Fruit fly (Drosophila melanogaster) whole organism, pupa: ENCODE results near the gene EAChm.

ENCODE experiments used
- CG15710 ChIP-seq: fragments of 200-800 bp; sonication (Bioruptor generic); optimal IDR thresholded peaks from 2 replicates; lab custom pipeline; 2018; ENCODE audit warnings: missing biosample characterization, mild to moderate bottlenecking, missing genetic modification characterization, moderate library complexity
- CG17806 ChIP-seq: fragments of 200-800 bp; sonication (Bioruptor generic); optimal IDR thresholded peaks from 2 replicates; lab custom pipeline; 2018; ENCODE audit warnings: missing biosample characterization, mild to moderate bottlenecking, missing genetic modification characterization, moderate library complexity
- CG8301 ChIP-seq: fragments of 200-800 bp; sonication (Bioruptor generic); optimal IDR thresholded peaks from 2 replicates; lab custom pipeline; 2018; ENCODE audit warnings: missing biosample characterization, mild to moderate bottlenecking, missing genetic modification characterization
- CG9948 ChIP-seq: fragments of 200-800 bp; sonication (Bioruptor generic); optimal IDR thresholded peaks from 2 replicates; lab custom pipeline; 2018; ENCODE audit warnings: missing biosample characterization, mild to moderate bottlenecking, missing genetic modification characterization, moderate library complexity
- Snoo ChIP-seq: fragments of 200-800 bp; sonication (Bioruptor generic); optimal IDR thresholded peaks from 3 replicates; lab custom pipeline; 2017; ENCODE audit warnings: missing biosample characterization, mild to moderate bottlenecking, missing genetic modification characterization, inconsistent platforms

- TF ChIP-seq CG9948: no peak
- TF ChIP-seq CG8301: no peak
- TF ChIP-seq CG17806 (tag; lab: Kevin White, UChicago): no peak
- no peak for TF ChIP-seq Snoo (tag; lab: Kevin White, UChicago)
- TF ChIP-seq CG15710: no peak
Measured at dm6 chr3L:15053251-15053650, 1.3 kb upstream of the EAChm start, which contains the start of gene CG43680.
